Worm (Caenorhabditis elegans) whole organism, L1 larva: ENCODE measurements around the gene H12I13.1.

Source experiments
- C04F5.9 ChIP-seq: sonication (generic microtip); optimal IDR thresholded peaks from 2 replicates; lab custom pipeline; 2016; ENCODE audit warnings: missing genetic modification characterization, missing compliant biosample characterization
- C16A3.4 ChIP-seq: fragments of 150-350 bp; optimal IDR thresholded peaks from 2 replicates; lab custom pipeline; 2014; ENCODE audit warnings: missing biosample characterization, missing genetic modification characterization
- F16B12.6 ChIP-seq: fragments of 150-350 bp; optimal IDR thresholded peaks from 2 replicates; lab custom pipeline; 2014; ENCODE audit warnings: missing biosample characterization, missing genetic modification characterization
- aly-2 ChIP-seq: fragments of 150-350 bp; optimal IDR thresholded peaks from 2 replicates; lab custom pipeline; 2014; ENCODE audit warnings: missing biosample characterization, missing genetic modification characterization
- ceh-63 ChIP-seq: fragments of 200-800 bp; sonication (Bioruptor generic); optimal IDR thresholded peaks from 2 replicates; lab custom pipeline; 2018; ENCODE audit warnings: mild to moderate bottlenecking, missing genetic modification characterization, missing compliant biosample characterization
- ceh-8 ChIP-seq: fragments of 200-800 bp; sonication (Bioruptor generic); optimal IDR thresholded peaks from 2 replicates; lab custom pipeline; 2018; ENCODE audit warnings: mild to moderate bottlenecking, missing genetic modification characterization, moderate library complexity, missing compliant biosample characterization
- ceh-82 ChIP-seq, 3 experiments: fragments of 150-350 bp in 1 of 3; sonication (generic microtip) in 2 of 3; optimal IDR thresholded peaks; 2 replicates each; lab custom pipeline; 2014 to 2017; ENCODE audit warnings: missing biosample characterization in 3 of 3, missing genetic modification characterization in 3 of 3
- ceh-90 ChIP-seq: sonication (generic microtip); optimal IDR thresholded peaks from 2 replicates; lab custom pipeline; 2016; ENCODE audit warnings: missing genetic modification characterization, missing compliant biosample characterization
- dpl-1 ChIP-seq, 3 experiments: fragments of 150-350 bp in 2 of 3; sonication (generic microtip) in 1 of 3; optimal IDR thresholded peaks; 2 replicates each; lab custom pipeline; 2014 to 2017; ENCODE audit warnings: missing biosample characterization in 3 of 3, missing genetic modification characterization in 3 of 3, missing genetic modification reagents in 3 of 3
- efl-1 ChIP-seq, 4 experiments: fragments of 150-350 bp; optimal IDR thresholded peaks in 3 of 4; peaks in 1 of 4; 1 replicate in 1 of 4; 2 replicates in 3 of 4; lab custom pipeline; 2014; ENCODE audit warnings: missing biosample characterization in 2 of 4, missing genetic modification characterization in 2 of 4, missing genetic modification reagents in 2 of 4
- egl-13 ChIP-seq: sonication (generic microtip); optimal IDR thresholded peaks from 2 replicates; lab custom pipeline; 2016; ENCODE audit warnings: missing genotype, missing genetic modification reagents, missing genetic modification characterization, missing compliant biosample characterization
- elt-2 ChIP-seq: sonication (generic microtip); optimal IDR thresholded peaks from 2 replicates; lab custom pipeline; 2016; ENCODE audit warnings: missing genetic modification characterization, mild to moderate bottlenecking, inconsistent platforms, missing compliant biosample characterization, missing genetic modification reagents
- elt-3 ChIP-seq, 6 experiments: fragments of 150-350 bp in 1 of 6; sonication (generic microtip); optimal IDR thresholded peaks; 2 replicates each; lab custom pipeline; 2017 to 2018; ENCODE audit warnings: missing biosample characterization in 6 of 6, missing genetic modification characterization in 6 of 6, inconsistent platforms in 1 of 6
- fkh-10 ChIP-seq: sonication (generic microtip); optimal IDR thresholded peaks from 2 replicates; lab custom pipeline; 2017; ENCODE audit warnings: missing biosample characterization, missing genetic modification reagents, missing genetic modification characterization
- fkh-4 ChIP-seq: sonication (generic microtip); optimal IDR thresholded peaks from 2 replicates; lab custom pipeline; 2016; ENCODE audit warnings: missing compliant biosample characterization, missing genetic modification characterization, borderline replicate concordance
- fkh-8 ChIP-seq: sonication (generic microtip); optimal IDR thresholded peaks from 2 replicates; lab custom pipeline; 2016; ENCODE audit warnings: mild to moderate bottlenecking, missing genetic modification characterization, missing compliant biosample characterization
- hlh-17 ChIP-seq: fragments of 200-800 bp; sonication (Bioruptor generic); optimal IDR thresholded peaks from 2 replicates; lab custom pipeline; 2018; ENCODE audit warnings: missing genetic modification characterization, mild to moderate bottlenecking, missing compliant biosample characterization, moderate library complexity, borderline replicate concordance
- hpl-2 ChIP-seq: fragments of 150-350 bp; optimal IDR thresholded peaks from 2 replicates; lab custom pipeline; 2014; ENCODE audit warnings: missing biosample characterization, missing genetic modification reagents, missing genetic modification characterization
- irx-1 ChIP-seq: sonication (generic microtip); optimal IDR thresholded peaks from 2 replicates; lab custom pipeline; 2016; ENCODE audit warnings: missing genetic modification characterization, missing compliant biosample characterization
- lin-13 ChIP-seq: fragments of 150-350 bp; optimal IDR thresholded peaks from 2 replicates; lab custom pipeline; 2014; ENCODE audit warnings: missing biosample characterization, missing genetic modification reagents, missing genetic modification characterization
- lin-15B ChIP-seq: fragments of 150-350 bp; sonication (generic microtip); optimal IDR thresholded peaks from 3 replicates; lab custom pipeline; 2014; ENCODE audit warnings: missing biosample characterization, missing genetic modification characterization
- lin-39 ChIP-seq: fragments of 150-350 bp; optimal IDR thresholded peaks from 2 replicates; lab custom pipeline; 2014; ENCODE audit warnings: missing biosample characterization, missing genetic modification reagents, missing genetic modification characterization
- lir-3 ChIP-seq: sonication (generic microtip); optimal IDR thresholded peaks from 2 replicates; lab custom pipeline; 2016; ENCODE audit warnings: mild to moderate bottlenecking, missing genetic modification characterization, moderate library complexity, missing compliant biosample characterization; ENCODE audit not compliant: poor library complexity
- lsy-2 ChIP-seq, 2 experiments: fragments of 150-350 bp; optimal IDR thresholded peaks; 2 replicates each; lab custom pipeline; 2014; ENCODE audit warnings: missing biosample characterization in 2 of 2, missing genetic modification characterization in 2 of 2
- mab-9 ChIP-seq: fragments of 200-800 bp; sonication (Bioruptor generic); IDR thresholded peaks from 2 replicates; pipeline ENCODE4 v1.3.6; 2022; ENCODE audit warnings: missing genetic modification reagents, missing genetic modification characterization, missing compliant biosample characterization
- mdl-1 ChIP-seq, 2 experiments: fragments of 150-350 bp; optimal IDR thresholded peaks; 2 replicates each; lab custom pipeline; 2014 to 2017; ENCODE audit warnings: missing biosample characterization in 2 of 2, missing genetic modification characterization in 2 of 2, inconsistent platforms in 1 of 2
- mef-2 ChIP-seq: fragments of 150-350 bp; optimal IDR thresholded peaks from 2 replicates; lab custom pipeline; 2014; ENCODE audit warnings: missing biosample characterization, missing genetic modification characterization
- nhr-19 ChIP-seq: fragments of 200-800 bp; sonication (Bioruptor generic); conservative IDR thresholded peaks from 2 replicates; pipeline ENCODE4 v1.3.6; 2022; ENCODE audit warnings: missing genetic modification characterization, missing compliant biosample characterization
- nhr-47 ChIP-seq: sonication (generic microtip); optimal IDR thresholded peaks from 2 replicates; lab custom pipeline; 2016; ENCODE audit warnings: mild to moderate bottlenecking, missing genetic modification characterization, moderate library complexity, missing compliant biosample characterization
- nhr-71 ChIP-seq: sonication (generic microtip); optimal IDR thresholded peaks from 2 replicates; lab custom pipeline; 2016; ENCODE audit warnings: mild to moderate bottlenecking, missing genetic modification characterization, moderate library complexity, missing compliant biosample characterization
- nhr-77 ChIP-seq: fragments of 150-350 bp; optimal IDR thresholded peaks from 2 replicates; lab custom pipeline; 2014; ENCODE audit warnings: missing biosample characterization, missing genetic modification characterization
- nhr-84 ChIP-seq: sonication (generic microtip); optimal IDR thresholded peaks from 2 replicates; lab custom pipeline; 2017; ENCODE audit warnings: missing biosample characterization, missing genetic modification characterization
- nhr-85 ChIP-seq: sonication (generic microtip); peaks from one replicate; lab custom pipeline; 2016; ENCODE audit warnings: missing genetic modification characterization, inconsistent platforms, missing compliant biosample characterization
- nhr-90 ChIP-seq: sonication (generic microtip); optimal IDR thresholded peaks from 2 replicates; lab custom pipeline; 2016; ENCODE audit warnings: mild to moderate bottlenecking, missing genetic modification characterization, missing compliant biosample characterization; ENCODE audit not compliant: poor library complexity
- pax-3 ChIP-seq: fragments of 200-800 bp; sonication (Bioruptor generic); optimal IDR thresholded peaks from 2 replicates; lab custom pipeline; 2018; ENCODE audit warnings: mild to moderate bottlenecking, missing genetic modification characterization, moderate library complexity, missing compliant biosample characterization
- pqm-1 ChIP-seq: sonication (generic microtip); optimal IDR thresholded peaks from 3 replicates; lab custom pipeline; 2017; ENCODE audit warnings: missing biosample characterization, missing genetic modification characterization
- rnt-1 ChIP-seq: sonication (generic microtip); optimal IDR thresholded peaks from 2 replicates; lab custom pipeline; 2016; ENCODE audit warnings: mild to moderate bottlenecking, missing genetic modification characterization, moderate library complexity, missing compliant biosample characterization
- skn-1 ChIP-seq: fragments of 150-350 bp; optimal IDR thresholded peaks from 2 replicates; lab custom pipeline; 2014; ENCODE audit warnings: missing biosample characterization, missing genetic modification characterization
- snu-23 ChIP-seq: sonication (generic microtip); optimal IDR thresholded peaks from 2 replicates; lab custom pipeline; 2016; ENCODE audit warnings: missing genetic modification characterization, missing compliant biosample characterization
- sup-37 ChIP-seq: fragments of 200-800 bp; sonication (Bioruptor generic); optimal IDR thresholded peaks from 2 replicates; lab custom pipeline; 2018; ENCODE audit warnings: mild to moderate bottlenecking, missing genetic modification characterization, missing compliant biosample characterization
- unc-98 ChIP-seq: fragments of 200-800 bp; sonication (Bioruptor generic); IDR thresholded peaks from 2 replicates; pipeline ENCODE4 v1.3.6; 2022; ENCODE audit warnings: missing genetic modification characterization, missing compliant biosample characterization
- xbp-1 ChIP-seq: sonication (generic microtip); optimal IDR thresholded peaks from 2 replicates; lab custom pipeline; 2016; ENCODE audit warnings: missing genetic modification characterization, missing compliant biosample characterization
- zag-1 ChIP-seq: fragments of 150-350 bp; optimal IDR thresholded peaks from 2 replicates; lab custom pipeline; 2014; ENCODE audit warnings: missing biosample characterization, missing genetic modification characterization
- ztf-11 ChIP-seq, 2 experiments: sonication (generic microtip); optimal IDR thresholded peaks; 2 replicates each; lab custom pipeline; 2016 to 2017; ENCODE audit warnings: missing genetic modification characterization in 2 of 2, missing biosample characterization in 1 of 2, missing compliant biosample characterization in 1 of 2

The H12I13.1 gene

DNA sequence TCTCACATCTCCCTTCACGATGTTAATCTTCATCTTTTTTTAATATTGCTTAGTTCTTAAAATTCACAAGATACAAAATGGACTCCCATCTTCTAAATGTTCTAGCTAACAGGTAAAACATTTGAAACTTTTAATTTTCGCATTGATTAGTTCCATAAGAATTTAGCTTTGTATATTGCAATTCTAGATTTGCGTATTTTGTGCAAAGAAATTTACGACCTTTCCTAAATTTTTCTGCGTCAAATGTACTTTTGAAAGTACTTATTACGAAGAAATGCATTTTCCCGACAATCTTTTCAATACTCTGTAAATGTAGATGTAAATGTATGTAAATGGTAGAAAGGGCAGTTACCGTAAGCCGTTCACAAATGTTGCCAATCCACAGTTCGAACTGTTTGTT, 37.0 kb upstream of the H12I13.1 start:
- TF ChIP-seq efl-1 (optimal IDR thresholded peaks at IDR 0.05; lab: Kevin White, UChicago) (no peak), efl-1 (GFP tag; optimal IDR thresholded peaks at IDR 0.05 in 1 of 2; lab: Kevin White, UChicago) (peak in 1 of 2 experiments; percentile 55), fkh-10 (GFP tag; lab: Kevin White, UChicago) (no peak), irx-1 (tag; lab: Kevin White, UChicago) (no peak), sup-37 (no peak)

- TF ChIP-seq ceh-8 (GFP tag; lab: Kevin White, UChicago) (peak; percentile 96), fkh-10 (GFP tag; lab: Kevin White, UChicago) (no peak), lsy-2 (tag; optimal IDR thresholded peaks at IDR 0.05; lab: Kevin White, UChicago) (no peak)
These were observed 34.5 kb upstream of the H12I13.1 start for ce11 chrII:6101475-6101874.

DNA sequence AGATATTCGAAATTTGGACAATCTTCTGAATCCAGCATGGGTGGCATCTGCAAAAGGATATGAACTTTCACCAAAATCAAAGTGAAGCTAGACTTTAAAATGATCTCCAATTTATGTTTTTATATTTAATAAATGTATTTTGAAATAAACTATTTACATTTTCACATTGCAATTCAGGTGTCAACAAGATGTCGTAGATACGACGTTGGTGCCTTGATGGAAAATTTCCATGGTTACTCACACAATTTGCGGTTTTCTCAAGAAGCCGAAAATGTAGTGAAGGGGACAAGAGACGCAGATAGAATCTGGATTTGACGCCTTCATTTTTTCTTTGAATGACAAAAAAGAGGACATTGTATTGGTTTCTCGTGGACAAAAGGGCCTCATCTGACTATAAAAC, 32.5 kb upstream of the H12I13.1 start, which contains the start of gene rgs-3:
TSS of gene rgs-3 (plus strand) at position 301 of the 400 bp plus-strand sequence.
- no peak for TF ChIP-seq aly-2
- no peak for TF ChIP-seq nhr-90 (tag; lab: Kevin White, UChicago)
- TF ChIP-seq nhr-84 (tag; lab: Kevin White, UChicago): no peak
- TF ChIP-seq mdl-1 (tag; optimal IDR thresholded peaks at IDR 0.05; lab: Kevin White, UChicago): no peak
- TF ChIP-seq mab-9 (GFP tag; lab: Robert Waterston, UW): no peak
- no peak for TF ChIP-seq C04F5.9

ce11 chrII:6097441-6097840, 30.5 kb upstream of the H12I13.1 start, which contains the start of the genes tpp-2 and rbbp-5:
TSS of gene tpp-2 (minus strand) at chrII:6097597.
TSS of gene rbbp-5 (plus strand) at chrII:6097830.
- TF ChIP-seq elt-2 (tag; lab: Kevin White, UChicago) (no peak), elt-3 (tag; optimal IDR thresholded peaks at IDR 0.05; lab: Kevin White, UChicago) (peak in 1 of 6 experiments; percentile 0), unc-98 (GFP tag; lab: Robert Waterston, UW) (no peak), F16B12.6 (tag; lab: Kevin White, UChicago) (no peak), lin-13 (GFP tag; lab: Kevin White, UChicago) (peak; percentile 21), C16A3.4 (tag; lab: Kevin White, UChicago) (peak; percentile 32), skn-1 (tag; lab: Kevin White, UChicago) (peak; percentile 72), ztf-11 (tag; optimal IDR thresholded peaks at IDR 0.05; lab: Kevin White, UChicago) (peak in 1 of 2 experiments; percentile 82), lin-15B (peak; percentile 6), nhr-90 (tag; lab: Kevin White, UChicago) (peak; percentile 73), rnt-1 (tag; lab: Kevin White, UChicago) (peak; percentile 94), pax-3 (tag; lab: Kevin White, UChicago) (peak; percentile 45), nhr-47 (tag; lab: Kevin White, UChicago) (no peak), ceh-90 (peak; percentile 80), lir-3 (tag; lab: Kevin White, UChicago) (peak; percentile 89), lsy-2 (tag; optimal IDR thresholded peaks at IDR 0.05; lab: Kevin White, UChicago) (peak; percentile 63 to 73), ceh-82 (tag; optimal IDR thresholded peaks at IDR 0.05; lab: Kevin White, UChicago) (peak; percentile 33 to 52 (median 42)), snu-23 (GFP tag; lab: Kevin White, UChicago) (peak; percentile 74), lin-39 (no peak), mef-2 (tag; lab: Kevin White, UChicago) (no peak), C04F5.9 (peak; percentile 50), zag-1 (no peak), fkh-8 (tag; lab: Kevin White, UChicago) (peak; percentile 53), ceh-63 (no peak), dpl-1 (GFP tag; optimal IDR thresholded peaks at IDR 0.05; lab: Kevin White, UChicago) (peak; percentile 53 to 75 (median 67)), xbp-1 (peak; percentile 66), egl-13 (peak; percentile 42), nhr-85 (tag; lab: Kevin White, UChicago) (peak; percentile 82), nhr-19 (GFP tag; lab: Robert Waterston, UW) (peak; percentile 59), nhr-77 (tag; lab: Kevin White, UChicago) (no peak), pqm-1 (tag; lab: Kevin White, UChicago) (no peak), irx-1 (tag; lab: Kevin White, UChicago) (peak; percentile 58), nhr-71 (peak; percentile 78), fkh-10 (GFP tag; lab: Kevin White, UChicago) (no peak), hlh-17 (GFP tag; lab: Kevin White, UChicago) (no peak), mab-9 (GFP tag; lab: Robert Waterston, UW) (0 out of 2 replicates have a peak, but pooled peaks have one; percentile 33), fkh-4 (tag; lab: Kevin White, UChicago) (peak; percentile 66), hpl-2 (GFP tag; lab: Kevin White, UChicago) (no peak), efl-1 (optimal IDR thresholded peaks at IDR 0.05; lab: Kevin White, UChicago) (peak; percentile 70 to 75), efl-1 (GFP tag; optimal IDR thresholded peaks at IDR 0.05 in 1 of 2; lab: Kevin White, UChicago) (peak; percentile 71 to 96)
